Worm (Caenorhabditis elegans) whole organism, mixed stage, embryonic: ENCODE results near the gene tiar-2.
A peak's percentile ranks its signal among the peaks of the same experiment; 100 is the strongest.

ENCODE experiments used
- M03D4.4 ChIP-seq: sonication (generic microtip); optimal IDR thresholded peaks from 2 replicates; lab custom pipeline; 2017; ENCODE audit warnings: mild to moderate bottlenecking, missing genetic modification characterization, missing compliant biosample characterization
- bed-3 ChIP-seq: fragments of 200-800 bp; sonication (Bioruptor generic); optimal IDR thresholded peaks from 3 replicates; lab custom pipeline; 2018; ENCODE audit warnings: mild to moderate bottlenecking, missing genetic modification characterization, moderate library complexity, missing compliant biosample characterization
- ceh-43 ChIP-seq: fragments of 200-800 bp; sonication (Bioruptor generic); optimal IDR thresholded peaks from 2 replicates; lab custom pipeline; 2018; ENCODE audit warnings: mild to moderate bottlenecking, missing genetic modification characterization, moderate library complexity, missing compliant biosample characterization
- ceh-83 ChIP-seq: fragments of 200-800 bp; sonication (Bioruptor generic); optimal IDR thresholded peaks from 2 replicates; lab custom pipeline; 2018; ENCODE audit warnings: mild to moderate bottlenecking, missing genetic modification characterization, missing compliant biosample characterization
- ces-1 ChIP-seq: fragments of 150-350 bp; optimal IDR thresholded peaks from 2 replicates; lab custom pipeline; 2014; ENCODE audit warnings: missing biosample characterization, missing genetic modification reagents, missing genetic modification characterization
- drap-1 ChIP-seq: fragments of 200-800 bp; sonication (Bioruptor generic); optimal IDR thresholded peaks from 3 replicates; lab custom pipeline; 2018; ENCODE audit warnings: mild to moderate bottlenecking, missing genetic modification characterization, missing compliant biosample characterization
- elt-1 ChIP-seq: sonication (generic microtip); optimal IDR thresholded peaks from 2 replicates; lab custom pipeline; 2017; ENCODE audit warnings: missing genetic modification characterization, mild to moderate bottlenecking, missing compliant biosample characterization, antibody characterized with exemption, moderate library complexity, borderline replicate concordance; ENCODE audit not compliant: insufficient read depth
- elt-3 ChIP-seq: fragments of 150-350 bp; optimal IDR thresholded peaks from 2 replicates; lab custom pipeline; 2014; ENCODE audit warnings: missing biosample characterization, missing genetic modification characterization
- flh-1 ChIP-seq: fragments of 200-800 bp; sonication (Bioruptor generic); optimal IDR thresholded peaks from 2 replicates; lab custom pipeline; 2018; ENCODE audit warnings: mild to moderate bottlenecking, missing genetic modification characterization, moderate library complexity, missing compliant biosample characterization
- ham-2 ChIP-seq: fragments of 200-800 bp; sonication (Bioruptor generic); optimal IDR thresholded peaks from 2 replicates; lab custom pipeline; 2018; ENCODE audit warnings: mild to moderate bottlenecking, missing genetic modification characterization, missing compliant biosample characterization
- hlh-1 ChIP-seq: fragments of 150-350 bp; optimal IDR thresholded peaks from 2 replicates; lab custom pipeline; 2014; ENCODE audit warnings: missing biosample characterization, missing genetic modification reagents, missing genetic modification characterization
- lin-13 ChIP-seq: fragments of 150-350 bp; optimal IDR thresholded peaks from 2 replicates; lab custom pipeline; 2014; ENCODE audit warnings: missing biosample characterization, missing genetic modification characterization
- lin-32 ChIP-seq: fragments of 200-800 bp; sonication (Bioruptor generic); optimal IDR thresholded peaks from 2 replicates; lab custom pipeline; 2018; ENCODE audit warnings: mild to moderate bottlenecking, missing genetic modification characterization, missing compliant biosample characterization
- lsy-2 ChIP-seq: fragments of 150-350 bp; optimal IDR thresholded peaks from 2 replicates; lab custom pipeline; 2014; ENCODE audit warnings: missing biosample characterization, missing genetic modification characterization
- mab-5 ChIP-seq: fragments of 150-350 bp; optimal IDR thresholded peaks from 2 replicates; lab custom pipeline; 2014; ENCODE audit warnings: missing biosample characterization, missing genetic modification characterization
- mep-1 ChIP-seq: fragments of 150-350 bp; optimal IDR thresholded peaks from 2 replicates; lab custom pipeline; 2017; ENCODE audit warnings: missing biosample characterization, missing genetic modification reagents, missing genetic modification characterization, inconsistent platforms
- mls-2 ChIP-seq: sonication (generic microtip); optimal IDR thresholded peaks from 2 replicates; lab custom pipeline; 2016; ENCODE audit warnings: mild to moderate bottlenecking, missing genetic modification characterization, moderate library complexity, missing compliant biosample characterization
- nhr-12 ChIP-seq: fragments of 150-350 bp; optimal IDR thresholded peaks from 2 replicates; lab custom pipeline; 2014; ENCODE audit warnings: missing biosample characterization, missing genetic modification characterization
- nhr-2 ChIP-seq: fragments of 150-350 bp; optimal IDR thresholded peaks from 2 replicates; lab custom pipeline; 2014; ENCODE audit warnings: missing biosample characterization, missing genetic modification characterization
- nhr-237 ChIP-seq: fragments of 150-350 bp; optimal IDR thresholded peaks from 2 replicates; lab custom pipeline; 2014; ENCODE audit warnings: missing biosample characterization, missing genetic modification characterization
- nhr-28 ChIP-seq: fragments of 150-350 bp; optimal IDR thresholded peaks from 2 replicates; lab custom pipeline; 2014; ENCODE audit warnings: missing biosample characterization, missing genetic modification characterization
- nhr-76 ChIP-seq: sonication (generic microtip); optimal IDR thresholded peaks from 2 replicates; lab custom pipeline; 2017; ENCODE audit warnings: missing biosample characterization, missing genetic modification characterization
- pha-4 ChIP-seq: fragments of 150-350 bp; optimal IDR thresholded peaks from 2 replicates; lab custom pipeline; 2018; ENCODE audit warnings: missing biosample characterization, missing genetic modification reagents, missing genetic modification characterization
- sem-2 ChIP-seq: fragments of 200-800 bp; sonication (Bioruptor generic); optimal IDR thresholded peaks from 2 replicates; lab custom pipeline; 2018; ENCODE audit warnings: mild to moderate bottlenecking, missing genetic modification characterization, missing compliant biosample characterization
- sptf-1 ChIP-seq: sonication (generic microtip); optimal IDR thresholded peaks from 2 replicates; lab custom pipeline; 2017; ENCODE audit warnings: mild to moderate bottlenecking, missing genetic modification characterization, moderate library complexity, missing compliant biosample characterization
- tbx-8 ChIP-seq: fragments of 200-800 bp; sonication (Bioruptor generic); optimal IDR thresholded peaks from 2 replicates; lab custom pipeline; 2018; ENCODE audit warnings: mild to moderate bottlenecking, missing genetic modification characterization, moderate library complexity, missing compliant biosample characterization
- unc-120 ChIP-seq: sonication (generic microtip); optimal IDR thresholded peaks from 2 replicates; lab custom pipeline; 2017; ENCODE audit warnings: missing genetic modification characterization, missing compliant biosample characterization; ENCODE audit not compliant: poor library complexity, severe bottlenecking
- unc-39 ChIP-seq: fragments of 150-350 bp; optimal IDR thresholded peaks from 2 replicates; lab custom pipeline; 2014; ENCODE audit warnings: missing biosample characterization, missing genetic modification characterization
- unc-62 ChIP-seq: fragments of 150-350 bp; optimal IDR thresholded peaks from 2 replicates; lab custom pipeline; 2014; ENCODE audit warnings: missing biosample characterization, missing genetic modification reagents, missing genetic modification characterization
- ztf-11 ChIP-seq: fragments of 150-350 bp; optimal IDR thresholded peaks from 2 replicates; lab custom pipeline; 2014; ENCODE audit warnings: missing biosample characterization, missing genetic modification characterization

Gene tiar-2

DNA sequence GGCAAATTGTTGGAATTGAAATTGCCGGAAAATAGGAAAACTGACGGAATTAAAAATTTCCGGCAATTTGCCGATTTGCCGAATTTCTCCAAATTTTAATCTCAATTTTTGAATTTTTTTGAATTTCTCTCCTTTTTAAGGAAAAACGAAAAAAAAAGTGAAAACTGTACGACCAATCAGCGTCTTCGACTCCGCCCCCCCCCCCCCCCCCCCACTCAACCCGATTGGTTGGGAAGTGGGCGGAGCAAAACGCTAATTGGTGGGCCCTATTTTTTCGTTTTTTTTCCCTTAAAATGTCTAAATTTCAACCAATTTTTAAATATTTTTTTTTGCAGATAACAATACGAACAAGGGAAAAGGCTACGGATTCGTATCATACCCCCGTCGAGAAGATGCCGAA, 1.5 kb downstream of the tiar-2 start:
- TF ChIP-seq lsy-2 (tag; lab: Kevin White, UChicago), result no peak
- no peak for TF ChIP-seq mab-5
- no peak for TF ChIP-seq pha-4 (tag; lab: Kevin White, UChicago)
- TF ChIP-seq nhr-76, result no peak
- TF ChIP-seq ztf-11 (tag; lab: Kevin White, UChicago), result no peak
- no peak for TF ChIP-seq unc-62
- TF ChIP-seq sem-2 (GFP tag; lab: Kevin White, UChicago), result no peak
- TF ChIP-seq mep-1 (tag; lab: Kevin White, UChicago), result no peak
- no peak for TF ChIP-seq tbx-8 (GFP tag; lab: Kevin White, UChicago)
- TF ChIP-seq nhr-237 (tag; lab: Kevin White, UChicago), result no peak
- TF ChIP-seq ces-1 (GFP tag; lab: Kevin White, UChicago), result no peak
- no peak for TF ChIP-seq nhr-28 (tag; lab: Kevin White, UChicago)
- TF ChIP-seq flh-1, result no peak
- no peak for TF ChIP-seq ham-2 (GFP tag; lab: Kevin White, UChicago)
- TF ChIP-seq lin-13 (tag; lab: Kevin White, UChicago), result no peak
- no peak for TF ChIP-seq mls-2 (tag; lab: Kevin White, UChicago)
- no peak for TF ChIP-seq unc-120 (tag; lab: Kevin White, UChicago)
- no peak for TF ChIP-seq nhr-12 (tag; lab: Kevin White, UChicago)
- no peak for TF ChIP-seq sptf-1 (tag; lab: Kevin White, UChicago)
- no peak for TF ChIP-seq ceh-43 (GFP tag; lab: Kevin White, UChicago)

DNA sequence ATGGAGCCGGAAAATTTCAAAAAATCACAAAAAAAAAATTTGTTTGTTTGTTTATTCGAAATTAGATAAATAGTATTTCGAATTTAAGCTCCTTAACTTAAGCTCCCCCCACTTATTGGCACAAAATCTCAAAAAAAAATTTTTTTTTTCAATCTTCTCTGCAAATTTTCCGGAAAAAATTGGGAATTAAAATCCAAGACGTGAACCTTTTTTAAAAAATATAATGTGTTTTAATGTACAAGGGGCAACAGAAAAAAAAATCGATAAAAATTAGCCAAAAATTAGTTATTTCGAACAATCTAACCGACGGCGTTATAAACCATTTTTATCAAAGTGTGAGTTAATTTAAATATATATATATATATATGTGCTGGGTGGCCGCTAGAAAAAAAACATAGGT, 5.9 kb downstream of the tiar-2 start, which contains the start of gene Y46G5A.14:
Gene Y46G5A.14 (plus strand): TSS at position 301 of the 400 bp plus-strand sequence.
- no peak for TF ChIP-seq unc-39 (tag; lab: Kevin White, UChicago)
- TF ChIP-seq ztf-11 (tag; lab: Kevin White, UChicago), result no peak
- TF ChIP-seq sem-2 (GFP tag; lab: Kevin White, UChicago), result no peak
- TF ChIP-seq nhr-12 (tag; lab: Kevin White, UChicago), result no peak
- no peak for TF ChIP-seq lin-32
- TF ChIP-seq, all 35 proteins: peak for 0

DNA sequence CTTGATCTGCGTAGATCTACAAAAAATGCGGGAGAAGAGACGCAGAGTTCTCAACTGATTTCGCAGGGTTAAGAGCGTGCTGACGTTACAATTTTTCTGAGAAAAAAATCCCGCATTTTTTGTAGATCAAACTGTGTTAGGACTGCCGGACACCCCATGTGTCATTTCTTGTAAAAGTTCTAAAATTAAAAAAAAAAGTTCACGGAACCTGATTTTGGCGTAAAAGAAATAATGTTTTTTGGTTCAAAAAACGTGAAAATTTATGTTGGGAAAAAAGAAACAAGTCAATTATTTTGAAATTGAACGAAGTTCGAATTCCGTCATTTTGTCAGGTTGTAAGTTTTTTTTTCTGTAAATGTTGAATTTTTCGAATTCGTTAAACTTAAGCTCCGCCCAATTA, 7.9 kb downstream of the tiar-2 start, which contains the start of gene Y46G5A.34:
Gene Y46G5A.34 (plus strand): TSS at position 301 of the 400 bp plus-strand sequence.
- TF ChIP-seq lsy-2 (tag; lab: Kevin White, UChicago) (no peak), mls-2 (tag; lab: Kevin White, UChicago) (no peak), ceh-83 (GFP tag; lab: Kevin White, UChicago) (no peak), elt-1 (tag; lab: Kevin White, UChicago) (no peak), elt-3 (no peak), ztf-11 (tag; lab: Kevin White, UChicago) (no peak), nhr-237 (tag; lab: Kevin White, UChicago) (no peak), nhr-2 (tag; lab: Kevin White, UChicago) (no peak), mab-5 (no peak), lin-32 (no peak), bed-3 (no peak), M03D4.4 (tag; lab: Kevin White, UChicago) (no peak), sem-2 (GFP tag; lab: Kevin White, UChicago) (no peak)
- TF ChIP-seq, all 35 proteins: peak for 0

DNA sequence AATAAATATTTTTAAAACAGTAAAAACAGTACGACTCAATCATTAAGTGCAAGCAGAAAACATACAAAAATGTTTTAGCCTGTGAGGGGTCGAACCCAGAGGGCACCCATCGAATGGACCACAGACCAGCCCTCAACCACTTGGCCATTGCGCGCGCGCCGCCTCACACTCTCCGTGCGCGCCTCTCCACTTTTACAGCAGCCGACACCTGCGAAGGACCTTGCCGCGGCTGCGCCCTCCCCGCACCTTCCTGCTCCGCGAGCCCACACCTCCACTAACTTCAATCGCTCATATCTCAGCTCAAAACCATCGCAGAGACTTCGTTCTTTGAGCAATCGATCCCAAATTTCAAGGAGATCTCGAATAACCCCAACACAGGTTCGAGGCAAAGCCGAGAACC, 9.9 kb downstream of the tiar-2 start:
- TF ChIP-seq lin-13 (tag; lab: Kevin White, UChicago), result peak; percentile 70
- TF ChIP-seq sptf-1 (tag; lab: Kevin White, UChicago), result peak; percentile 47
- peak; percentile 27 for TF ChIP-seq mep-1 (tag; lab: Kevin White, UChicago)

DNA sequence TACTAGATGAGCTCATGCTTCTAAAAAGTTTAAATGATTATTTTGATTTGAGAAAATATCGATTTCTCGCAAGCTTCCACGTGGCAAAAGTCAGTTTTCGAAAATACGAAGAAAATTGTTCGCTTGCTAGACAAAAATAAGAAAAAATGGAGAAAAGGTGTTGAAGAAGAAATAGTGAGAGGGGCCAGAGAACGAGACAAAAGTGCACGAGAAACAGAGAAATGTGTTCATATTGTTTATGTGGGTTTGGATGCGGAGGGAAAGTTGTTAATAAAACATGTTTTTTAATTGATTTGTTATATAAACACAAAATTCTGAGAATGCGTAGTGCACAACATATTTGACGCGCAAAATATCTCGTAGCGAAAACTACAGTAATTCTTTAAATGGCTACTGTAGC, 16.9 kb downstream of the tiar-2 start, which contains the start of gene Y46G5A.15:
Gene Y46G5A.15 (minus strand): TSS at position 26 of the 400 bp plus-strand sequence.
- TF ChIP-seq M03D4.4 (tag; lab: Kevin White, UChicago) (no peak), ceh-83 (GFP tag; lab: Kevin White, UChicago) (no peak), ztf-11 (tag; lab: Kevin White, UChicago) (no peak), elt-3 (no peak), hlh-1 (tag; lab: Kevin White, UChicago) (no peak), ham-2 (GFP tag; lab: Kevin White, UChicago) (no peak), mep-1 (tag; lab: Kevin White, UChicago) (no peak), drap-1 (no peak)
